Fruit fly (Drosophila melanogaster) ovary, adult (tissue): Measurements from ENCODE around the gene CG17598.
A peak's percentile ranks its signal among the peaks of the same experiment; 100 is the strongest.

ENCODE experiments used
- CG17801 ChIP-seq: fragments of 200-800 bp; optimal IDR thresholded peaks from 2 replicates; lab custom pipeline; 2019; ENCODE audit warnings: missing biosample characterization, mild to moderate bottlenecking, missing genetic modification characterization, moderate library complexity; ENCODE audit not compliant: partially characterized antibody

CG17598 gene

dm6 chrX:22487667-22488593, 52.3 kb downstream of the CG17598 start:
- TF ChIP-seq CG17801 (GFP tag; lab: Kevin White, UChicago): peak; percentile 29

DNA sequence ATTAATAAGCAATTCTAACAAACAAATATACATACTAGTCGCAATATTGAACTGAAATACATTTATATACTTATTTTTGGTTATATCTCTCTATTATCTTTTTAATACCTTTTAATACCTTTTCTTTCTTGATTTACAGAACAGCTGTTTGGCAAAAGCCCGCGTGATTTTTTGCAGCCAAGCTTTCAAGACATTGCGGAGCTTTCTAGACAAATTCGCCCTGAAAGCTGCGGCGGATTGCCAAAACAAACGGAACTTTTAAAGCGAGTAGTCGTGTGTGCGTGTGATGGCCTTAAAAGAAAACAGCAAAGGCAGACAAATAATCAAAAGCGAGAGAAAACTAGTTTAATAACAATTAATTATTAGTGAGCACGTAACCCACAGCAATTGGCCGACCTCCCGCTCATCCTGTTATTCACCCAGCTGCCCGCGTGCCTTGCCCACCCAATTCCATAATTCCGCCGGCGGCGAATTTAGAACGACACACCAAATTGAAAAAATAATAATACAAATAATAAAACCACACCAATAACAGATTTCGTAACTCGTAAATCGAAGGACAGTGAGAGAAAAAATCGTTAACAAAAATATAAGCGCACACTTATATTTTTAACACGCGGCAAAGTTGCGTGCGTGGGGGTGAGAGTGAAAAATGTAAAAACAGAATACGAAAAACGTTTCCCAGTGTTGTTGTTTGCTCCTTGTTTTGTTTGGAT, 53.1 kb downstream of the CG17598 start:
- peak; percentile 50 for TF ChIP-seq CG17801 (GFP tag; lab: Kevin White, UChicago)

DNA sequence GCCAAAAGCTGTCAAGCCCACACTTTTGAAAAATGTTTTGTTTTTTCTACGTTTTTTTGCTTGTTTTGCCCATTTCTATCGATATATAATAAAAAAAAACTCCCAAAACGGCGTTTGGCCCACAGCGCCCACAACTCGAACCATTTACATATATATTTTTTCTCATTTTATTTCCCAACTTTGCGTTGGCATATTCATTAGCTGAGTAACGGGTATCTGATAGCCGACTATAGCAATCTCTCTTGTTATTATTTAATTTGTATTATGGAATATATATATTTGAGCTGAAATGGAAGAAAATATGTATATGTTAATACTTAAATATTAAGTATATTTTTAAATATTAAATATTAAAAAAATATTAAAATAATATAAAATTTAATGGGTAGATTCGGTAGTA, 53.7 kb downstream of the CG17598 start:
- no peak for TF ChIP-seq CG17801 (GFP tag; lab: Kevin White, UChicago)
